Worm (Caenorhabditis elegans) whole organism, mixed stage, embryonic: Measurements from ENCODE around the gene gei-3.

Source experiments
- bed-3 ChIP-seq: fragments of 200-800 bp; sonication (Bioruptor generic); optimal IDR thresholded peaks from 3 replicates; lab custom pipeline; 2018; ENCODE audit warnings: mild to moderate bottlenecking, missing genetic modification characterization, moderate library complexity, missing compliant biosample characterization
- blmp-1 ChIP-seq: fragments of 150-350 bp; optimal IDR thresholded peaks from 2 replicates; lab custom pipeline; 2014; ENCODE audit warnings: missing biosample characterization, missing genetic modification characterization
- ces-1 ChIP-seq: fragments of 150-350 bp; optimal IDR thresholded peaks from 2 replicates; lab custom pipeline; 2014; ENCODE audit warnings: missing biosample characterization, missing genetic modification reagents, missing genetic modification characterization
- elt-3 ChIP-seq: fragments of 150-350 bp; optimal IDR thresholded peaks from 2 replicates; lab custom pipeline; 2014; ENCODE audit warnings: missing biosample characterization, missing genetic modification characterization
- nhr-12 ChIP-seq: fragments of 150-350 bp; optimal IDR thresholded peaks from 2 replicates; lab custom pipeline; 2014; ENCODE audit warnings: missing biosample characterization, missing genetic modification characterization
- pha-4 ChIP-seq: fragments of 150-350 bp; optimal IDR thresholded peaks from 2 replicates; lab custom pipeline; 2018; ENCODE audit warnings: missing biosample characterization, missing genetic modification reagents, missing genetic modification characterization
- snpc-4 ChIP-seq: fragments of 150-350 bp; optimal IDR thresholded peaks from 2 replicates; lab custom pipeline; 2014; ENCODE audit warnings: missing biosample characterization, missing genetic modification characterization
- unc-39 ChIP-seq: fragments of 150-350 bp; optimal IDR thresholded peaks from 2 replicates; lab custom pipeline; 2014; ENCODE audit warnings: missing biosample characterization, missing genetic modification characterization
- unc-62 ChIP-seq: fragments of 150-350 bp; optimal IDR thresholded peaks from 2 replicates; lab custom pipeline; 2014; ENCODE audit warnings: missing biosample characterization, missing genetic modification reagents, missing genetic modification characterization
- zip-8 ChIP-seq: fragments of 150-350 bp; optimal IDR thresholded peaks from 2 replicates; lab custom pipeline; 2014; ENCODE audit warnings: missing biosample characterization, missing genetic modification characterization
- ztf-11 ChIP-seq: fragments of 150-350 bp; optimal IDR thresholded peaks from 2 replicates; lab custom pipeline; 2014; ENCODE audit warnings: missing biosample characterization, missing genetic modification characterization

DNA sequence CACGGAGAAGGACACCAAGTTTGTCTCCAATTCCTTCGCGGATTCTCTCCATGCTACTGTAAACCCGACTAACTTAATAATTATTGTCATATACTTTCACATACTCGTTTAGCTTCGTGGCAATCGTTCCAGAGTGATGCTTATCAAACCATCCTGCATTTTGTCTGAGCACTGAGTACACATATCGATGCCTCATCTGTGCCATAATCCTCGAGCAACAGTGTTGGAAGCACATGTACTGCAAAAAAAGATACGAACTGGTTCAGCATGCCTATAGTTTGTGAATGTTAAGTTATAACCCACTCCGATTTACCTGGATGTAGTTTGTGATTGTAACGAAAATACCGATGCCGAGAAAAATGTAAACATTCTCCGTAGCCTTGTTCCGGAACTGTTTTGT lies 58.4 kb downstream of the gei-3 start:
- TF ChIP-seq blmp-1 (tag; lab: Kevin White, UChicago) (no peak), snpc-4 (tag; lab: Kevin White, UChicago) (no peak), ces-1 (GFP tag; lab: Kevin White, UChicago) (no peak), unc-39 (tag; lab: Kevin White, UChicago) (no peak), elt-3 (tag; lab: Kevin White, UChicago) (no peak), nhr-12 (tag; lab: Kevin White, UChicago) (no peak), ztf-11 (tag; lab: Kevin White, UChicago) (no peak), bed-3 (GFP tag; lab: Kevin White, UChicago) (no peak), pha-4 (no peak), unc-62 (GFP tag; lab: Kevin White, UChicago) (no peak), zip-8 (tag; lab: Kevin White, UChicago) (no peak)
